Fruit fly (Drosophila melanogaster) whole organism, embryonic: ENCODE data around the gene CG8051.

ENCODE experiments used
- ATbp ChIP-seq: fragments of 200-800 bp; sonication (Bioruptor generic); optimal IDR thresholded peaks from 2 replicates; lab custom pipeline; 2017; ENCODE audit warnings: missing biosample characterization, mild to moderate bottlenecking, missing genetic modification characterization, missing genetic modification reagents
- Asciz ChIP-seq: fragments of 200-800 bp; sonication (Bioruptor generic); optimal IDR thresholded peaks from 2 replicates; lab custom pipeline; 2017; ENCODE audit warnings: missing biosample characterization, mild to moderate bottlenecking, missing genetic modification characterization, missing genetic modification reagents
- CG11247 ChIP-seq: fragments of 200-800 bp; sonication (Bioruptor generic); IDR thresholded peaks from 2 replicates; pipeline ENCODE4 v1.3.6; 2022; ENCODE audit warnings: missing biosample characterization, missing genetic modification characterization
- CG11695 ChIP-seq: fragments of 200-800 bp; sonication (Bioruptor generic); IDR thresholded peaks from 3 replicates; pipeline ENCODE4 v1.3.6; 2022; ENCODE audit warnings: missing biosample characterization, missing genetic modification characterization
- CG12104 ChIP-seq: fragments of 200-800 bp; sonication (Bioruptor generic); optimal IDR thresholded peaks from 3 replicates; lab custom pipeline; 2016; ENCODE audit warnings: missing biosample characterization, missing genetic modification characterization
- CG12219 ChIP-seq: fragments of 200-800 bp; sonication (Bioruptor generic); optimal IDR thresholded peaks from 3 replicates; lab custom pipeline; 2018; ENCODE audit warnings: missing biosample characterization, mild to moderate bottlenecking, missing genetic modification characterization
- CG12659 ChIP-seq: fragments of 200-800 bp; sonication (Bioruptor generic); optimal IDR thresholded peaks from 3 replicates; lab custom pipeline; 2017; ENCODE audit warnings: mild to moderate bottlenecking, missing biosample characterization, missing genetic modification reagents, missing genetic modification characterization
- CG12744 ChIP-seq: fragments of 200-800 bp; sonication (Bioruptor generic); optimal IDR thresholded peaks from 2 replicates; lab custom pipeline; 2016; ENCODE audit warnings: missing biosample characterization, missing genetic modification characterization
- CG14014 ChIP-seq: fragments of 200-800 bp; sonication (Bioruptor generic); IDR thresholded peaks from 2 replicates; pipeline ENCODE4 v1.3.6; 2022; ENCODE audit warnings: missing biosample characterization, missing genetic modification characterization
- CG1529 ChIP-seq: fragments of 200-800 bp; sonication (Bioruptor generic); optimal IDR thresholded peaks from 3 replicates; lab custom pipeline; 2018; ENCODE audit warnings: missing biosample characterization, missing genetic modification characterization
- CG15514 ChIP-seq: fragments of 200-800 bp; sonication (Bioruptor generic); optimal IDR thresholded peaks from 3 replicates; lab custom pipeline; 2017; ENCODE audit warnings: missing biosample characterization, missing genetic modification characterization, mild to moderate bottlenecking, moderate library complexity, missing genetic modification reagents
- CG17359 ChIP-seq: fragments of 200-800 bp; sonication (Bioruptor generic); optimal IDR thresholded peaks from 3 replicates; lab custom pipeline; 2018; ENCODE audit warnings: missing biosample characterization, mild to moderate bottlenecking, missing genetic modification characterization, moderate library complexity
- CG17361 ChIP-seq: fragments of 200-800 bp; sonication (Bioruptor generic); IDR thresholded peaks from 3 replicates; pipeline ENCODE4 v1.3.6; 2022; ENCODE audit warnings: missing biosample characterization, missing genetic modification characterization
- CG2199 ChIP-seq: fragments of 200-800 bp; sonication (Bioruptor generic); IDR thresholded peaks from 3 replicates; pipeline ENCODE4 v1.3.6; 2022; ENCODE audit warnings: missing biosample characterization, missing genetic modification characterization
- CG2712 ChIP-seq: fragments of 200-800 bp; optimal IDR thresholded peaks from 3 replicates; lab custom pipeline; 2019; ENCODE audit warnings: missing biosample characterization, mild to moderate bottlenecking, missing genetic modification characterization, moderate library complexity
- CG2889 ChIP-seq: fragments of 200-800 bp; sonication (Bioruptor generic); IDR thresholded peaks from 3 replicates; pipeline ENCODE4 v1.3.6; 2022; ENCODE audit warnings: missing biosample characterization, missing genetic modification characterization
- CG3281 ChIP-seq: fragments of 200-800 bp; sonication (Bioruptor generic); optimal IDR thresholded peaks from 3 replicates; lab custom pipeline; 2017; ENCODE audit warnings: missing biosample characterization, mild to moderate bottlenecking, missing genetic modification characterization
- CG5245 ChIP-seq: fragments of 200-800 bp; sonication (Bioruptor generic); optimal IDR thresholded peaks from 3 replicates; lab custom pipeline; 2016; ENCODE audit warnings: missing biosample characterization, missing genetic modification characterization
- CG7839 ChIP-seq: fragments of 200-800 bp; sonication (Bioruptor generic); optimal IDR thresholded peaks from 3 replicates; lab custom pipeline; 2018; ENCODE audit warnings: missing biosample characterization, mild to moderate bottlenecking, missing genetic modification characterization, moderate library complexity
- CG8765 ChIP-seq: fragments of 200-800 bp; sonication (Bioruptor generic); IDR thresholded peaks from 2 replicates; pipeline ENCODE4 v1.3.6; 2022; ENCODE audit warnings: missing biosample characterization, missing genetic modification characterization
- CHES-1-like ChIP-seq: fragments of 200-800 bp; sonication (Bioruptor generic); optimal IDR thresholded peaks from 2 replicates; lab custom pipeline; 2016; ENCODE audit warnings: missing biosample characterization, missing genetic modification characterization
- CkIIα-i1 ChIP-seq: fragments of 200-800 bp; sonication (Bioruptor generic); IDR thresholded peaks from 2 replicates; pipeline ENCODE4 v1.3.6; 2022; ENCODE audit warnings: missing biosample characterization, missing genetic modification characterization
- Dbx ChIP-seq: fragments of 200-800 bp; sonication (Bioruptor generic); IDR thresholded peaks from 3 replicates; pipeline ENCODE4 v1.3.6; 2022; ENCODE audit warnings: missing biosample characterization, missing genetic modification characterization
- Deaf1 ChIP-seq: fragments of 200-800 bp; optimal IDR thresholded peaks from 3 replicates; lab custom pipeline; 2019; ENCODE audit warnings: missing biosample characterization, mild to moderate bottlenecking, missing genetic modification characterization, moderate library complexity
- Elba2 ChIP-seq: fragments of 200-800 bp; sonication (Bioruptor generic); optimal IDR thresholded peaks from 3 replicates; lab custom pipeline; 2016; ENCODE audit warnings: missing biosample characterization, missing genetic modification characterization
- Ets65A ChIP-seq: fragments of 200-800 bp; sonication (Bioruptor generic); peaks from one replicate; lab custom pipeline; 2016; ENCODE audit warnings: missing biosample characterization, missing genetic modification characterization
- Fer1 ChIP-seq: fragments of 200-800 bp; sonication (Bioruptor generic); optimal IDR thresholded peaks from 2 replicates; lab custom pipeline; 2017; ENCODE audit warnings: missing biosample characterization, mild to moderate bottlenecking, missing genetic modification characterization
- Lim3 ChIP-seq: fragments of 200-800 bp; sonication (Bioruptor generic); IDR thresholded peaks from 2 replicates; pipeline ENCODE4 v1.3.6; 2022; ENCODE audit warnings: missing biosample characterization, missing genetic modification characterization
- MTF-1 ChIP-seq: fragments of 200-800 bp; sonication (Bioruptor generic); optimal IDR thresholded peaks from 2 replicates; lab custom pipeline; 2018; ENCODE audit warnings: missing biosample characterization, mild to moderate bottlenecking, missing genetic modification characterization, borderline replicate concordance
- Max ChIP-seq: fragments of 200-800 bp; sonication (Bioruptor generic); optimal IDR thresholded peaks from 2 replicates; lab custom pipeline; 2016; ENCODE audit warnings: missing biosample characterization, mild to moderate bottlenecking, missing genetic modification characterization
- Opbp ChIP-seq: fragments of 200-800 bp; sonication (Bioruptor generic); IDR thresholded peaks from 3 replicates; pipeline ENCODE4 v1.3.6; 2022; ENCODE audit warnings: missing biosample characterization, missing genetic modification characterization; ENCODE audit not compliant: partially characterized antibody
- Sox102F ChIP-seq: fragments of 200-800 bp; sonication (Bioruptor generic); optimal IDR thresholded peaks from 2 replicates; lab custom pipeline; 2018; ENCODE audit warnings: missing biosample characterization, mild to moderate bottlenecking, missing genetic modification characterization, moderate library complexity
- Sry-β ChIP-seq: fragments of 200-800 bp; sonication (Bioruptor generic); optimal IDR thresholded peaks from 2 replicates; lab custom pipeline; 2018; ENCODE audit warnings: missing biosample characterization, mild to moderate bottlenecking, missing genetic modification characterization, moderate library complexity
- bsh ChIP-seq, 2 experiments: fragments of 200-800 bp; sonication (Bioruptor generic); optimal IDR thresholded peaks; 2 replicates each; lab custom pipeline; 2017 to 2018; ENCODE audit warnings: mild to moderate bottlenecking in 2 of 2, missing biosample characterization in 2 of 2, missing genetic modification characterization in 2 of 2, moderate library complexity in 1 of 2
- fd64A ChIP-seq: fragments of 200-800 bp; sonication (Bioruptor generic); optimal IDR thresholded peaks from 3 replicates; lab custom pipeline; 2018; ENCODE audit warnings: missing biosample characterization, mild to moderate bottlenecking, missing genetic modification characterization
- gcm ChIP-seq: fragments of 200-800 bp; sonication (Bioruptor generic); optimal IDR thresholded peaks from 2 replicates; lab custom pipeline; 2019; ENCODE audit warnings: missing biosample characterization, mild to moderate bottlenecking, missing genetic modification characterization, moderate library complexity
- gem ChIP-seq: fragments of 200-800 bp; sonication (Bioruptor generic); optimal IDR thresholded peaks from 2 replicates; lab custom pipeline; 2019; ENCODE audit warnings: missing biosample characterization, mild to moderate bottlenecking, missing genetic modification characterization, moderate library complexity
- ind ChIP-seq: fragments of 200-800 bp; sonication (Bioruptor generic); optimal IDR thresholded peaks from 3 replicates; lab custom pipeline; 2016; ENCODE audit warnings: missing biosample characterization, missing genetic modification characterization
- prd ChIP-seq, 3 experiments: fragments of >200 bp in 2 of 3; fragments of 200-800 bp in 1 of 3; sonication (Bioruptor generic) in 1 of 3; optimal IDR thresholded peaks in 2 of 3; IDR thresholded peaks in 1 of 3; 2 replicates in 2 of 3; 3 replicates in 1 of 3; pipeline versions ENCODE4 v1.3.6 to Lab custom; 2017 to 2022; ENCODE audit warnings: missing biosample characterization in 1 of 3, missing genetic modification characterization in 1 of 3
- scrt ChIP-seq: fragments of 200-800 bp; sonication (Bioruptor generic); optimal IDR thresholded peaks from 2 replicates; lab custom pipeline; 2018; ENCODE audit warnings: missing biosample characterization, mild to moderate bottlenecking, missing genetic modification characterization, moderate library complexity
- sens ChIP-seq: fragments of 200-800 bp; sonication (Bioruptor generic); peaks from one replicate; lab custom pipeline; 2016; ENCODE audit warnings: missing biosample characterization, missing genetic modification characterization
- slbo ChIP-seq: fragments of 200-800 bp; sonication (Bioruptor generic); IDR thresholded peaks from 2 replicates; pipeline ENCODE4 v1.3.6; 2022; ENCODE audit warnings: missing biosample characterization, missing genetic modification characterization
- slp2 ChIP-seq: fragments of 200-800 bp; sonication (Bioruptor generic); optimal IDR thresholded peaks from 2 replicates; lab custom pipeline; 2016; ENCODE audit warnings: missing biosample characterization, missing genetic modification characterization
- stwl ChIP-seq: fragments of 200-800 bp; sonication (Bioruptor generic); optimal IDR thresholded peaks from 3 replicates; lab custom pipeline; 2018; ENCODE audit warnings: missing biosample characterization, mild to moderate bottlenecking, missing genetic modification characterization, moderate library complexity
- sug ChIP-seq: fragments of 200-800 bp; optimal IDR thresholded peaks from 2 replicates; lab custom pipeline; 2019; ENCODE audit warnings: missing biosample characterization, mild to moderate bottlenecking, missing genetic modification characterization, moderate library complexity
- tap ChIP-seq: fragments of 200-800 bp; optimal IDR thresholded peaks from 3 replicates; lab custom pipeline; 2019; ENCODE audit warnings: missing biosample characterization, mild to moderate bottlenecking, missing genetic modification characterization, moderate library complexity
- trem ChIP-seq: fragments of 200-800 bp; optimal IDR thresholded peaks from 3 replicates; lab custom pipeline; 2019; ENCODE audit warnings: missing biosample characterization, mild to moderate bottlenecking, missing genetic modification characterization, moderate library complexity
- zen2 ChIP-seq: fragments of 200-800 bp; sonication (Bioruptor generic); IDR thresholded peaks from 3 replicates; pipeline ENCODE4 v1.3.6; 2022; ENCODE audit warnings: missing biosample characterization, missing genetic modification characterization; ENCODE audit not compliant: partially characterized antibody

CG8051 gene

DNA sequence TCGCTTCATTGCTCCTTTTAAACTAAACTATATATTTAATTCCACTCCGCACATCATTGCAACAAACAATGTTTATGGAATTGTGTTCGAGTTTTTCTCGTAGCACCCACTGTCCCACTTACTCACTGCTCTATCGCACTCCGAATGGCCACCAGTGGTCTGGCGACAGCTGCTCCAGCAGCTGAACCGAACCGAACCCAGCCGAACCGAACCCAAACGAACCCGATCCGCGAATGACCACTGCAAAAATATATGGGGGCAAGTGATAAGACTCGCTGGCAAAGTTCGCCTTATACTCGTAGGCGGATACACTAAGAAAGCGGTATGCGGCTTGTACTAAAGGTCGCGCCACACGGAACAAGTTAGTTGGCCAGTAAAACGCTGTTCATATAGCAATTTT, 2.6 kb downstream of the CG8051 start:
- no peak for TF ChIP-seq fd64A (GFP tag; lab: Kevin White, UChicago)
- no peak for TF ChIP-seq CG2889
- no peak for TF ChIP-seq scrt (GFP tag; lab: Kevin White, UChicago)
- TF ChIP-seq sug (tag; lab: Kevin White, UChicago) = peak; percentile 40
- peak; percentile 64 for TF ChIP-seq Deaf1 (tag; lab: Kevin White, UChicago)
- TF ChIP-seq gem (tag; lab: Kevin White, UChicago) = no peak
- TF ChIP-seq CG7839 (tag; lab: Kevin White, UChicago) = no peak
- no peak for TF ChIP-seq CG12659 (GFP tag; lab: Kevin White, UChicago)
- no peak for TF ChIP-seq CG5245 (GFP tag; lab: Kevin White, UChicago)
- TF ChIP-seq Lim3 (GFP tag; lab: Robert Waterston, UW) = no peak
- TF ChIP-seq Ets65A (GFP tag; lab: Kevin White, UChicago) = peak; percentile 62
- no peak for TF ChIP-seq CG15514 (GFP tag; lab: Kevin White, UChicago)
- no peak for TF ChIP-seq Elba2

DNA sequence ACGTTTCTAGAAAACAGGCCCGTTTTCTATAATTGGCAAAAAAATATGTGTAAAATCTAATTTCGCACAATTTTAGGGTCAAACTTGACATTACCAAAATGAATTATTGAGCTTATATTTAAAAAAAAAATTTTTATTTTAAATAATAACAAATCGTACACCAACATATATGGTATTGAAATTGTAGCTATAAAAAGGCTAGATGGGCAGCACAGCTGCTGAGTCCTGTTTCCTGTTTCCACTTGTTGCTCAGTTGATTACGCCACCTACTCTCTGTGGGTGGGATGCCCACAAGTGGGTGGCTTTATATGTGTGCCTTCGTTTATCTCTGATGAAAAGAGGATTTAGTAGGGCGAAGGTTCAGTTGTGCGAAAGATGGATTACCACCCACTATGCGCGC, 8.4 kb downstream of the CG8051 start:
- no peak for TF ChIP-seq zen2
- TF ChIP-seq Sry-β (GFP tag; lab: Kevin White, UChicago) = peak; percentile 73
- peak; percentile 69 for TF ChIP-seq scrt (GFP tag; lab: Kevin White, UChicago)
- no peak for TF ChIP-seq CG8765 (GFP tag; lab: Robert Waterston, UW)
- TF ChIP-seq CG12104 (GFP tag; lab: Kevin White, UChicago) = no peak

- TF ChIP-seq trem (tag; lab: Kevin White, UChicago) = peak; percentile 49
- peak; percentile 89 for TF ChIP-seq sens (GFP tag; lab: Kevin White, UChicago)
- TF ChIP-seq CG1529 (GFP tag; lab: Kevin White, UChicago) = peak; percentile 32
- TF ChIP-seq Sox102F = peak; percentile 53
- peak; percentile 32 for TF ChIP-seq CG12219 (GFP tag; lab: Kevin White, UChicago)
- TF ChIP-seq Fer1 (GFP tag; lab: Kevin White, UChicago) = no peak
- peak; percentile 55; the same call in 2 of the 3 replicates for TF ChIP-seq Dbx
- peak; percentile 26 for TF ChIP-seq ind (GFP tag; lab: Kevin White, UChicago)
- TF ChIP-seq stwl (tag; lab: Kevin White, UChicago) = peak; percentile 12
- no peak for TF ChIP-seq Opbp (GFP tag; lab: Robert Waterston, UW)
- TF ChIP-seq CkIIα-i1 (GFP tag; lab: Robert Waterston, UW) = no peak
- peak; percentile 30 for TF ChIP-seq Asciz
- no peak for TF ChIP-seq CG2199 (GFP tag; lab: Robert Waterston, UW)
- TF ChIP-seq slbo (GFP tag; lab: Robert Waterston, UW) = peak; percentile 71
- no peak for TF ChIP-seq slp2 (GFP tag; lab: Kevin White, UChicago)
- peak; percentile 47 for TF ChIP-seq gcm
- peak; percentile 20 for TF ChIP-seq CG3281 (GFP tag; lab: Kevin White, UChicago)
- TF ChIP-seq CHES-1-like (GFP tag; lab: Kevin White, UChicago) = peak; percentile 2
- TF ChIP-seq ATbp (GFP tag; lab: Kevin White, UChicago) = peak; percentile 30
- peak in 1 of 2 experiments; percentile 54 for TF ChIP-seq bsh (GFP tag; optimal IDR thresholded peaks at IDR 0.05; lab: Kevin White, UChicago)
- no peak for TF ChIP-seq prd (optimal IDR thresholded peaks at IDR 0.05; lab: Kevin White, UChicago)
- TF ChIP-seq prd (GFP tag; IDR thresholded peaks at IDR 0.05; lab: Robert Waterston, UW) = peak; percentile 71
- peak; percentile 7 for TF ChIP-seq CG12744
- peak; percentile 35 for TF ChIP-seq tap (tag; lab: Kevin White, UChicago)
- TF ChIP-seq CG11247 (GFP tag; lab: Robert Waterston, UW) = 0 out of 2 replicates have a peak, but pooled peaks have one; percentile 35
- TF ChIP-seq Max = peak; percentile 52
- peak; percentile 49; the same call in 1 of the 2 replicates for TF ChIP-seq CG14014 (GFP tag; lab: Robert Waterston, UW)
- peak; percentile 69; the same call in 2 of the 3 replicates for TF ChIP-seq CG11695 (GFP tag; lab: Robert Waterston, UW)
- peak; percentile 68 for TF ChIP-seq CG2712 (tag; lab: Kevin White, UChicago)
- TF ChIP-seq CG17361 (GFP tag; lab: Robert Waterston, UW) = no peak; the same call in 2 of the 3 replicates
- peak; percentile 65 for TF ChIP-seq CG17359
- TF ChIP-seq MTF-1 (GFP tag; lab: Kevin White, UChicago) = peak; percentile 23
These were observed 9.0 kb downstream of the CG8051 start for dm6 chrX:19298785-19299114.
